Fruit fly (Drosophila melanogaster) whole organism, embryonic: ENCODE data around the gene CG32599.

Experiments used
- B-H2 ChIP-seq: fragments of 200-800 bp; sonication (Bioruptor generic); optimal IDR thresholded peaks from 2 replicates; lab custom pipeline; 2018; ENCODE audit warnings: missing biosample characterization, mild to moderate bottlenecking, missing genetic modification characterization
- CG11398 ChIP-seq: fragments of 200-800 bp; sonication (Bioruptor generic); optimal IDR thresholded peaks from 2 replicates; lab custom pipeline; 2016; ENCODE audit warnings: missing biosample characterization, missing genetic modification characterization
- CG11504 ChIP-seq: fragments of 200-800 bp; sonication (Bioruptor generic); optimal IDR thresholded peaks from 3 replicates; lab custom pipeline; 2019; ENCODE audit warnings: missing biosample characterization, mild to moderate bottlenecking, missing genetic modification characterization, moderate library complexity
- CG12942 ChIP-seq: fragments of 200-800 bp; sonication (Bioruptor generic); optimal IDR thresholded peaks from 3 replicates; lab custom pipeline; 2016; ENCODE audit warnings: missing biosample characterization, missing genetic modification characterization
- CG13287 ChIP-seq: fragments of 200-800 bp; sonication (Bioruptor generic); IDR thresholded peaks from 2 replicates; pipeline ENCODE4 v1.3.6; 2022; ENCODE audit warnings: missing biosample characterization, missing genetic modification characterization; ENCODE audit not compliant: partially characterized antibody
- CG14014 ChIP-seq: fragments of 200-800 bp; sonication (Bioruptor generic); IDR thresholded peaks from 2 replicates; pipeline ENCODE4 v1.3.6; 2022; ENCODE audit warnings: missing biosample characterization, missing genetic modification characterization
- CG2116 ChIP-seq: fragments of 200-800 bp; sonication (Bioruptor generic); optimal IDR thresholded peaks from 3 replicates; lab custom pipeline; 2018; ENCODE audit warnings: missing biosample characterization, mild to moderate bottlenecking, missing genetic modification characterization
- CG2678 ChIP-seq: fragments of 200-800 bp; sonication (Bioruptor generic); optimal IDR thresholded peaks from 3 replicates; lab custom pipeline; 2019; ENCODE audit warnings: missing biosample characterization, mild to moderate bottlenecking, missing genetic modification characterization, moderate library complexity
- CG30403 ChIP-seq: fragments of 200-800 bp; sonication (Bioruptor generic); optimal IDR thresholded peaks from 3 replicates; lab custom pipeline; 2016; ENCODE audit warnings: missing biosample characterization, missing genetic modification characterization
- CG3281 ChIP-seq: fragments of 200-800 bp; sonication (Bioruptor generic); optimal IDR thresholded peaks from 3 replicates; lab custom pipeline; 2017; ENCODE audit warnings: missing biosample characterization, mild to moderate bottlenecking, missing genetic modification characterization
- CG34422 ChIP-seq: fragments of 200-800 bp; sonication (Bioruptor generic); IDR thresholded peaks from 3 replicates; pipeline ENCODE4 v1.3.6; 2022; ENCODE audit warnings: missing biosample characterization, missing genetic modification characterization
- CG7839 ChIP-seq: fragments of 200-800 bp; sonication (Bioruptor generic); optimal IDR thresholded peaks from 3 replicates; lab custom pipeline; 2018; ENCODE audit warnings: missing biosample characterization, mild to moderate bottlenecking, missing genetic modification characterization, moderate library complexity
- CG9932 ChIP-seq: fragments of 200-800 bp; sonication (Bioruptor generic); IDR thresholded peaks from 2 replicates; pipeline ENCODE4 v1.3.6; 2022; ENCODE audit warnings: missing biosample characterization, missing genetic modification characterization
- D19A ChIP-seq: fragments of 200-800 bp; optimal IDR thresholded peaks from 3 replicates; lab custom pipeline; 2019; ENCODE audit warnings: missing biosample characterization, mild to moderate bottlenecking, missing genetic modification characterization, moderate library complexity
- Doc2 ChIP-seq: fragments of 200-800 bp; sonication (Bioruptor generic); IDR thresholded peaks from 2 replicates; pipeline ENCODE4 v1.3.6; 2022; ENCODE audit warnings: missing biosample characterization, missing genetic modification characterization
- Drgx ChIP-seq: fragments of 200-800 bp; sonication (Bioruptor generic); IDR thresholded peaks from 2 replicates; pipeline ENCODE4 v1.3.6; 2022; ENCODE audit warnings: missing biosample characterization, missing genetic modification characterization
- Ets65A ChIP-seq: fragments of 200-800 bp; sonication (Bioruptor generic); peaks from one replicate; lab custom pipeline; 2016; ENCODE audit warnings: missing biosample characterization, missing genetic modification characterization
- Hr51 ChIP-seq, 2 experiments: fragments of 200-800 bp; sonication (Bioruptor generic); optimal IDR thresholded peaks; 2 replicates in 1 of 2; 3 replicates in 1 of 2; lab custom pipeline; 2016 to 2018; ENCODE audit warnings: missing biosample characterization in 2 of 2, missing genetic modification characterization in 2 of 2, mild to moderate bottlenecking in 1 of 2, moderate library complexity in 1 of 2
- Med ChIP-seq: fragments of 200-800 bp; sonication (Bioruptor generic); peaks from one replicate; lab custom pipeline; 2016; ENCODE audit warnings: missing biosample characterization, missing genetic modification characterization, mild to moderate bottlenecking, inconsistent platforms, moderate library complexity
- NfI ChIP-seq: fragments of 200-800 bp; sonication (Bioruptor generic); optimal IDR thresholded peaks from 3 replicates; lab custom pipeline; 2018; ENCODE audit warnings: missing biosample characterization, mild to moderate bottlenecking, missing genetic modification characterization, moderate library complexity
- Oaz ChIP-seq: fragments of 200-800 bp; sonication (Bioruptor generic); IDR thresholded peaks from 2 replicates; pipeline ENCODE4 v1.3.6; 2022; ENCODE audit warnings: missing biosample characterization, missing genetic modification characterization
- Rfx ChIP-seq: fragments of 200-800 bp; sonication (Bioruptor generic); IDR thresholded peaks from 2 replicates; pipeline ENCODE4 v1.3.6; 2022; ENCODE audit warnings: missing biosample characterization, missing genetic modification characterization
- Sox102F ChIP-seq: fragments of 200-800 bp; sonication (Bioruptor generic); optimal IDR thresholded peaks from 2 replicates; lab custom pipeline; 2018; ENCODE audit warnings: missing biosample characterization, mild to moderate bottlenecking, missing genetic modification characterization, moderate library complexity
- TFAM ChIP-seq: fragments of 200-800 bp; sonication (Bioruptor generic); optimal IDR thresholded peaks from 2 replicates; lab custom pipeline; 2017; ENCODE audit warnings: missing biosample characterization, missing genetic modification characterization, inconsistent platforms
- croc ChIP-seq: fragments of 200-800 bp; sonication (Bioruptor generic); conservative IDR thresholded peaks from 3 replicates; pipeline ENCODE4 v1.3.6; 2022; ENCODE audit warnings: missing biosample characterization, missing genetic modification characterization
- dmrt11E ChIP-seq: fragments of 200-800 bp; sonication (Bioruptor generic); optimal IDR thresholded peaks from 3 replicates; lab custom pipeline; 2018; ENCODE audit warnings: missing biosample characterization, mild to moderate bottlenecking, missing genetic modification characterization, moderate library complexity
- dysf ChIP-seq: fragments of 200-800 bp; sonication (Bioruptor generic); IDR thresholded peaks from 3 replicates; pipeline ENCODE4 v1.3.6; 2022; ENCODE audit warnings: missing biosample characterization, missing genetic modification characterization
- gem ChIP-seq: fragments of 200-800 bp; sonication (Bioruptor generic); optimal IDR thresholded peaks from 2 replicates; lab custom pipeline; 2019; ENCODE audit warnings: missing biosample characterization, mild to moderate bottlenecking, missing genetic modification characterization, moderate library complexity
- grau ChIP-seq: fragments of 200-800 bp; optimal IDR thresholded peaks from 3 replicates; lab custom pipeline; 2019; ENCODE audit warnings: missing biosample characterization, mild to moderate bottlenecking, missing genetic modification characterization, moderate library complexity
- lab ChIP-seq: fragments of 200-800 bp; sonication (Bioruptor generic); optimal IDR thresholded peaks from 3 replicates; lab custom pipeline; 2017; ENCODE audit warnings: missing biosample characterization, missing genetic modification characterization, mild to moderate bottlenecking, moderate library complexity, missing genetic modification reagents
- prd ChIP-seq, 3 experiments: fragments of >200 bp in 2 of 3; fragments of 200-800 bp in 1 of 3; sonication (Bioruptor generic) in 1 of 3; optimal IDR thresholded peaks in 2 of 3; IDR thresholded peaks in 1 of 3; 2 replicates in 2 of 3; 3 replicates in 1 of 3; pipeline versions ENCODE4 v1.3.6 to Lab custom; 2017 to 2022; ENCODE audit warnings: missing biosample characterization in 1 of 3, missing genetic modification characterization in 1 of 3
- row ChIP-seq: fragments of 200-800 bp; sonication (Bioruptor generic); IDR thresholded peaks from 3 replicates; pipeline ENCODE4 v1.3.6; 2022; ENCODE audit warnings: missing biosample characterization, missing genetic modification characterization
- sd ChIP-seq: fragments of 200-800 bp; sonication (Bioruptor generic); optimal IDR thresholded peaks from 3 replicates; lab custom pipeline; 2018; ENCODE audit warnings: missing biosample characterization, mild to moderate bottlenecking, missing genetic modification characterization, moderate library complexity
- sob ChIP-seq: fragments of 200-800 bp; sonication (Bioruptor generic); IDR thresholded peaks from 2 replicates; pipeline ENCODE4 v1.3.6; 2022; ENCODE audit warnings: missing biosample characterization, missing genetic modification characterization
- sug ChIP-seq: fragments of 200-800 bp; optimal IDR thresholded peaks from 2 replicates; lab custom pipeline; 2019; ENCODE audit warnings: missing biosample characterization, mild to moderate bottlenecking, missing genetic modification characterization, moderate library complexity

The CG32599 gene

dm6 chrX:14214505-14215449 lies 28.7 kb upstream of the CG32599 start (continued):
- TF ChIP-seq CG11398, result no peak
- TF ChIP-seq TFAM (GFP tag; lab: Kevin White, UChicago), result no peak

dm6 chrX:14215834-14216233 lies 27.7 kb upstream of the CG32599 start:
- TF ChIP-seq CG2678, result peak; percentile 14
- no peak for TF ChIP-seq CG34422 (GFP tag; lab: Robert Waterston, UW)
- TF ChIP-seq dmrt11E (tag; lab: Kevin White, UChicago), result no peak
- no peak for TF ChIP-seq prd (optimal IDR thresholded peaks at IDR 0.05; lab: Kevin White, UChicago)
- TF ChIP-seq prd (GFP tag; IDR thresholded peaks at IDR 0.05; lab: Robert Waterston, UW), result 0 out of 3 replicates have a peak, but pooled peaks have one; percentile 5
- TF ChIP-seq CG3281 (GFP tag; lab: Kevin White, UChicago), result peak; percentile 39
- peak; percentile 73 for TF ChIP-seq sd (tag; lab: Kevin White, UChicago)
- no peak for TF ChIP-seq CG2116
- TF ChIP-seq D19A, result peak; percentile 95
- no peak for TF ChIP-seq B-H2 (GFP tag; lab: Kevin White, UChicago)
- 0 out of 2 replicates have a peak, but pooled peaks have one; percentile 17 for TF ChIP-seq Rfx (GFP tag; lab: Robert Waterston, UW)
- no peak for TF ChIP-seq croc
- peak; percentile 63 for TF ChIP-seq Med (GFP tag; lab: Kevin White, UChicago)
- TF ChIP-seq CG12942 (GFP tag; lab: Kevin White, UChicago), result no peak
- TF ChIP-seq sob, result 0 out of 2 replicates have a peak, but pooled peaks have one; percentile 13
- peak; percentile 8 for TF ChIP-seq sug
- peak; percentile 24; the same call in 1 of the 2 replicates for TF ChIP-seq CG9932 (GFP tag; lab: Robert Waterston, UW)
- TF ChIP-seq Drgx (GFP tag; lab: Robert Waterston, UW), result peak; percentile 55; the same call in 1 of the 2 replicates
- TF ChIP-seq CG7839, result peak; percentile 12
- peak; percentile 63 for TF ChIP-seq Ets65A (GFP tag; lab: Kevin White, UChicago)
- peak; percentile 29; the same call in 1 of the 3 replicates for TF ChIP-seq dysf (GFP tag; lab: Robert Waterston, UW)
- TF ChIP-seq NfI (GFP tag; lab: Kevin White, UChicago), result peak; percentile 16
- TF ChIP-seq grau (tag; lab: Kevin White, UChicago), result peak; percentile 10
- peak; percentile 32; the same call in 1 of the 3 replicates for TF ChIP-seq row (GFP tag; lab: Robert Waterston, UW)

DNA sequence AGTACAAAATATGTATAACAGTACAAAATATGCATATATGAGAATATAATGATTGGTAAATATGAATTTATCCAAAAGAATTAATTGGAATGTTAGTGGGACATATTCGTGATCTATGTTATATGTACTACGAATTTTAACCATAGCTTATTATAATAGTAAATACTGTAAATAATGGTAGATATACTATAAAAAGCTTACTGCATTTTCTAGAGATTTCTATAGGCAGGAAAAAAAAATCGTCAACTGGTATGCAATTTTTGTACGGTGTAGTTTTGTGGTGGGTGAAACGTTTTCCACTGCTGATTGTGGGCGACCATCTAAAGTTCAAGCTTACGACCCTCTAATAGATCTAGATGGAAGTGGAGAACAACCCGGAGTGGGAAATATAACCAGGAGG lies 26.6 kb upstream of the CG32599 start:
- TF ChIP-seq CG14014 (0 out of 2 replicates have a peak, but pooled peaks have one; percentile 21), Doc2 (GFP tag; lab: Robert Waterston, UW) (no peak), CG7839 (peak; percentile 2), Med (GFP tag; lab: Kevin White, UChicago) (peak; percentile 16), Sox102F (GFP tag; lab: Kevin White, UChicago) (peak; percentile 12), lab (GFP tag; lab: Kevin White, UChicago) (peak; percentile 1), CG2678 (peak; percentile 18), gem (tag; lab: Kevin White, UChicago) (peak; percentile 42), CG13287 (GFP tag; lab: Robert Waterston, UW) (no peak), Hr51 (GFP tag; optimal IDR thresholded peaks at IDR 0.05; lab: Kevin White, UChicago) (peak in 1 of 2 experiments; percentile 15), Oaz (GFP tag; lab: Robert Waterston, UW) (no peak), CG11504 (peak; percentile 23), CG30403 (peak; percentile 8)
- TF ChIP-seq, all 482 proteins: peak for 10
